Worm (Caenorhabditis elegans): Measurements from ENCODE around the gene srh-67.
"Not testable (repeated sequence)": the region's sequence is repeated elsewhere in the genome, so short reads cannot be mapped to it uniquely, and the experiment has no call there.

srh-67 gene

ce11 chrII:12535297-12535803 lies 26.6 kb downstream of the srh-67 start, which contains the start of gene nimk-1:
Gene nimk-1, plus strand, starts transcription at chrII:12535753.
- peak; percentile 59 for TF ChIP-seq ceh-36 (tag; optimal IDR thresholded peaks at IDR 0.05)
- no peak for TF ChIP-seq ets-7 (tag; optimal IDR thresholded peaks at IDR 0.05)
- TF ChIP-seq ama-1 (optimal IDR thresholded peaks at IDR 0.05): no peak

DNA sequence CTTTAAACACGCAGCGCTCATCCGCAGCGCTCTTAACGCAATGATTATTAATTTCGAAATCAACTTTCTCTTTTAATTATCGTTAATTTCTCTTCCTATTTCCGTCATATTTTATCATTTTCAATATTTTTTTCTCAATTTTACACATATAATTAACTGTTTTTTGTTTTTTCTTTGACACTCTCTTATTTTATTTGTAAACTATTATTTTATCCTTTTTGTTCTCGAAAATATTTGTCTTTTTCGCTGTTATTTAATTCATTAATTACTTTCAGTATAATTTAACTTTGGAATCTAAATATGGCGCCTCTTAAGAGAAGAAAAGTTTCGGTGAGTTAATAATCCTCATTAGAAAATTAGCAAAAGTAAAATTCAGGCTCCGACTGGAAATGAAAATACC lies 27.5 kb downstream of the srh-67 start, which contains the start of gene F49C5.3:
F49C5.3 (plus strand) TSS at position 301 of the 400 bp plus-strand sequence.
- not testable (repeated sequence) for TF ChIP-seq ceh-36 (tag; optimal IDR thresholded peaks at IDR 0.05); sea-1 (GFP tag; conservative IDR thresholded peaks at IDR 0.05); flt-1 (GFP tag; IDR thresholded peaks at IDR 0.05)

DNA sequence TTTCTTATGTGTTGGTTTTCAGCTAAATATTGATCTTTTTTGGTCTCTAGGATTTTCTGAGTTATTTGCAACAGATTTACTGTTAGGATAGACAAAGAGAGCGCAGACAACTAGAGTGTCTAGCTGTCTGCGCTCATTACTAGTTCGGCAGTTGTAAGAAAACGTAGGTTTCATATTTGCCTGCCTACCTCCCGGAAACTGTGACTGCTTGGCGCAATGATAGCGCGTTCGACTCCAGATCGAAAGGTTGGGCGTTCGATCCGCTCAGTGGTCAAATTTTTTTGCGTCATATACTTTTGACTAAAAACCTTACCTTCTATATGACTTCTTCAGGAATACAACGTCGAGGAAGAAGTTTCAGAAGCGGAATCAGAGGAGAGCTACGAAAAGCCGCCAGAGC lies 30.6 kb downstream of the srh-67 start:
- TF ChIP-seq tbx-37 (GFP tag; conservative IDR thresholded peaks at IDR 0.05): no peak
- TF ChIP-seq flt-1 (GFP tag; IDR thresholded peaks at IDR 0.05): no peak
- no peak for TF ChIP-seq ceh-36 (tag; optimal IDR thresholded peaks at IDR 0.05)
- no peak for TF ChIP-seq scrt-1 (GFP tag; IDR thresholded peaks at IDR 0.05)
- TF ChIP-seq sea-1 (GFP tag; conservative IDR thresholded peaks at IDR 0.05): no peak
- no peak for TF ChIP-seq B0310.2 (tag; optimal IDR thresholded peaks at IDR 0.05)
- TF ChIP-seq hnd-1 (tag; optimal IDR thresholded peaks at IDR 0.05): no peak
- TF ChIP-seq F13C5.2 (tag; optimal IDR thresholded peaks at IDR 0.05): no peak
- TF ChIP-seq ets-7 (tag; optimal IDR thresholded peaks at IDR 0.05): no peak
- no peak for TF ChIP-seq hmg-4 (GFP tag; optimal IDR thresholded peaks at IDR 0.05)
- TF ChIP-seq ama-1 (optimal IDR thresholded peaks at IDR 0.05): no peak
- TF ChIP-seq ceh-13 (GFP tag; optimal IDR thresholded peaks at IDR 0.05): no peak
- TF ChIP-seq tbx-11 (GFP tag; IDR thresholded peaks at IDR 0.05): no peak
- no peak for TF ChIP-seq tra-4 (tag; optimal IDR thresholded peaks at IDR 0.05)
- TF ChIP-seq aly-1 (tag; optimal IDR thresholded peaks at IDR 0.05): no peak
- TF ChIP-seq pes-1 (GFP tag; IDR thresholded peaks at IDR 0.05): no peak
- TF ChIP-seq hmbx-1 (tag; optimal IDR thresholded peaks at IDR 0.05): no peak

- TF ChIP-seq B0310.2 (tag; optimal IDR thresholded peaks at IDR 0.05): no peak
Observed at ce11 chrII:12542594-12542997, 33.8 kb downstream of the srh-67 start.

- no peak for TF ChIP-seq ama-1 (optimal IDR thresholded peaks at IDR 0.05)
- no peak for TF ChIP-seq tra-4 (tag; optimal IDR thresholded peaks at IDR 0.05)
- no peak for TF ChIP-seq ceh-13 (GFP tag; optimal IDR thresholded peaks at IDR 0.05)
- no peak for TF ChIP-seq B0310.2 (tag; optimal IDR thresholded peaks at IDR 0.05)
- no peak for TF ChIP-seq F13C5.2 (tag; optimal IDR thresholded peaks at IDR 0.05)
- no peak for TF ChIP-seq aly-1 (tag; optimal IDR thresholded peaks at IDR 0.05)
Observed at ce11 chrII:12544533-12544932, 35.8 kb downstream of the srh-67 start, which contains the start of gene F49C5.9. Gene F49C5.9, minus strand, starts transcription at chrII:12544633.

- no peak for TF ChIP-seq ets-7 (tag; optimal IDR thresholded peaks at IDR 0.05)
Observed at ce11 chrII:12546413-12546812, 37.7 kb downstream of the srh-67 start, which contains the start of the genes F49C5.5 and F49C5.10. Gene F49C5.5, minus strand, starts transcription at chrII:12546513. Gene F49C5.10, plus strand, starts transcription at chrII:12546756.

DNA sequence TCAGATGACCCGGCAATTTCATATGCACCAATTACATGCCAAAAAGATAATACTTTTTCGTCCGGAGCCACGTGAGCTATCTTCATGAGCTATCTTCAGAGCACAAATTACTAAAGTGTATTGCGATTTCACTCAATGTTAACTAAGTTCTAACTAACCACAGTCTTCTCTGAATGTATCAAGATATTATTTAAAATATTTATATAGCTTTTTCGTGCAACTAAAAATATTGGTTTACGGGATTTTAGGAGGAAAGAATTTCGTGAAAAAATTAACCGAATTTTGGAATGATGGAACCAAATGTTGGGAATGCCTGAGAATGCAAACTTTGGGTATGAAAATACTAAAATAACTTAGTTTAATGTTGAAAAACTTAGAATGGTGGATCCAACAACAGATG lies 38.8 kb downstream of the srh-67 start, which contains the start of gene F49C5.16:
F49C5.16 (plus strand) TSS at position 301 of the 400 bp plus-strand sequence.
- TF ChIP-seq scrt-1 (GFP tag; IDR thresholded peaks at IDR 0.05) (no peak), sea-1 (GFP tag; conservative IDR thresholded peaks at IDR 0.05) (no peak), ceh-13 (GFP tag; optimal IDR thresholded peaks at IDR 0.05) (no peak), tbx-37 (GFP tag; conservative IDR thresholded peaks at IDR 0.05) (no peak), ama-1 (optimal IDR thresholded peaks at IDR 0.05) (no peak), tbx-11 (GFP tag; IDR thresholded peaks at IDR 0.05) (no peak), flt-1 (GFP tag; IDR thresholded peaks at IDR 0.05) (no peak), hnd-1 (tag; optimal IDR thresholded peaks at IDR 0.05) (no peak), hmbx-1 (tag; optimal IDR thresholded peaks at IDR 0.05) (no peak), tra-4 (tag; optimal IDR thresholded peaks at IDR 0.05) (no peak), hmg-4 (GFP tag; optimal IDR thresholded peaks at IDR 0.05) (no peak)

ce11 chrII:12549613-12550012 lies 40.9 kb downstream of the srh-67 start:
- TF ChIP-seq flt-1 (GFP tag; IDR thresholded peaks at IDR 0.05): no peak
- TF ChIP-seq ets-7 (tag; optimal IDR thresholded peaks at IDR 0.05): no peak
- no peak for TF ChIP-seq tra-4 (tag; optimal IDR thresholded peaks at IDR 0.05)
- no peak for TF ChIP-seq tbx-11 (GFP tag; IDR thresholded peaks at IDR 0.05)

DNA sequence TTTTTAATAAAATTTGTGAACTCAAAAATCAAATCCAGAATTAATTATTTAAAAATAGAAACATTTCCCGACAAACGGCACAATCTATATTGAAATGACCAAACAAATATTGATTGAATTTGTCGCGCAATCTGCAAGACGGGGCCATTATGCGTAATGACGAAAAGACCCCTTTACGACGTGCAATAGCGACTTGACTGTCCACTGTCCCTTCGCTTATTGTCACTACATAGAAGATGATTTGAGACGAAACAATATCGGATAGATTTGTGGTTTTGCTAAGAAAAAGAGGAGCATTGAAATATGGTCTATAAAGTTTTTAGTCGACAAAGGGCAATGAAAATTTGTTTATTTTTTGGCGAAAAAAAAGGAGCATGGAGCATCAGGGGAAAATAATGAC lies 42.2 kb downstream of the srh-67 start:
- TF ChIP-seq pes-1 (GFP tag; IDR thresholded peaks at IDR 0.05): no peak
- TF ChIP-seq scrt-1 (GFP tag; IDR thresholded peaks at IDR 0.05): no peak
- no peak for TF ChIP-seq ets-7 (tag; optimal IDR thresholded peaks at IDR 0.05)
- no peak for TF ChIP-seq aly-1 (tag; optimal IDR thresholded peaks at IDR 0.05)
- TF ChIP-seq ama-1 (optimal IDR thresholded peaks at IDR 0.05): no peak
- TF ChIP-seq B0310.2 (tag; optimal IDR thresholded peaks at IDR 0.05): no peak
- no peak for TF ChIP-seq hmg-4 (GFP tag; optimal IDR thresholded peaks at IDR 0.05)
- TF ChIP-seq tbx-37 (GFP tag; conservative IDR thresholded peaks at IDR 0.05): no peak
- TF ChIP-seq tra-4 (tag; optimal IDR thresholded peaks at IDR 0.05): no peak
- TF ChIP-seq hmbx-1 (tag; optimal IDR thresholded peaks at IDR 0.05): no peak
- TF ChIP-seq hnd-1 (tag; optimal IDR thresholded peaks at IDR 0.05): no peak
- TF ChIP-seq ceh-13 (GFP tag; optimal IDR thresholded peaks at IDR 0.05): no peak
- TF ChIP-seq ceh-36 (tag; optimal IDR thresholded peaks at IDR 0.05): no peak
